Worm (Caenorhabditis elegans) whole organism, young adult: ENCODE results near the gene F44A6.3.

Experiments used
- B0019.2 ChIP-seq: fragments of 200-800 bp; sonication (Bioruptor generic); conservative IDR thresholded peaks from 2 replicates; pipeline ENCODE4 v1.3.6; 2022; ENCODE audit warnings: missing genetic modification reagents, missing genetic modification characterization, missing compliant biosample characterization
- B0261.1 ChIP-seq: sonication (generic microtip); optimal IDR thresholded peaks from 2 replicates; lab custom pipeline; 2016; ENCODE audit warnings: mild to moderate bottlenecking, missing genetic modification characterization, moderate library complexity, missing compliant biosample characterization
- C06A6.2 ChIP-seq: fragments of 200-800 bp; sonication (Bioruptor generic); conservative IDR thresholded peaks from 2 replicates; pipeline ENCODE4 v1.3.6; 2022; ENCODE audit warnings: missing genetic modification characterization, missing compliant biosample characterization
- C17E4.6 ChIP-seq: fragments of 200-800 bp; sonication (Bioruptor generic); IDR thresholded peaks from 2 replicates; pipeline ENCODE4 v1.3.6; 2022; ENCODE audit warnings: missing genetic modification reagents, missing genetic modification characterization, missing compliant biosample characterization
- D2030.7 ChIP-seq: fragments of 200-800 bp; sonication (Bioruptor generic); IDR thresholded peaks from 2 replicates; pipeline ENCODE4 v1.3.6; 2022; ENCODE audit warnings: missing genetic modification reagents, missing genetic modification characterization, missing compliant biosample characterization
- F10E7.11 ChIP-seq: sonication (generic microtip); optimal IDR thresholded peaks from 2 replicates; lab custom pipeline; 2017; ENCODE audit warnings: mild to moderate bottlenecking, missing genetic modification characterization, moderate library complexity, missing compliant biosample characterization
- F39B2.1 ChIP-seq: fragments of 200-800 bp; sonication (Bioruptor generic); IDR thresholded peaks from 2 replicates; pipeline ENCODE4 v1.3.6; 2022; ENCODE audit warnings: missing genetic modification reagents, missing genetic modification characterization, missing compliant biosample characterization
- F52B5.7 ChIP-seq: sonication (generic microtip); optimal IDR thresholded peaks from 2 replicates; lab custom pipeline; 2016; ENCODE audit warnings: mild to moderate bottlenecking, missing genetic modification characterization, missing compliant biosample characterization
- K12H6.12 ChIP-seq: fragments of 200-800 bp; sonication (Bioruptor generic); optimal IDR thresholded peaks from 2 replicates; lab custom pipeline; 2018; ENCODE audit warnings: mild to moderate bottlenecking, missing genetic modification characterization, missing compliant biosample characterization
- Y53G8AR.9 ChIP-seq: fragments of 200-800 bp; sonication (Bioruptor generic); conservative IDR thresholded peaks from 2 replicates; pipeline ENCODE4 v1.3.6; 2022; ENCODE audit warnings: missing genetic modification reagents, missing genetic modification characterization, missing compliant biosample characterization
- atf-7 ChIP-seq: sonication (generic microtip); optimal IDR thresholded peaks from 2 replicates; lab custom pipeline; 2017; ENCODE audit warnings: mild to moderate bottlenecking, missing genetic modification characterization, missing compliant biosample characterization
- athp-1 ChIP-seq: sonication (generic microtip); optimal IDR thresholded peaks from 2 replicates; lab custom pipeline; 2017; ENCODE audit warnings: mild to moderate bottlenecking, missing genetic modification characterization, missing compliant biosample characterization
- attf-3 ChIP-seq: fragments of 200-800 bp; sonication (Bioruptor generic); conservative IDR thresholded peaks from 2 replicates; pipeline ENCODE4 v1.3.6; 2022; ENCODE audit warnings: missing genetic modification reagents, missing genetic modification characterization, missing compliant biosample characterization
- bed-1 ChIP-seq: fragments of 200-800 bp; sonication (Bioruptor generic); IDR thresholded peaks from 2 replicates; pipeline ENCODE4 v1.3.6; 2022; ENCODE audit warnings: missing genetic modification reagents, missing genetic modification characterization, missing compliant biosample characterization
- bed-2 ChIP-seq: fragments of 200-800 bp; sonication (Bioruptor generic); IDR thresholded peaks from 2 replicates; pipeline ENCODE4 v1.3.6; 2022; ENCODE audit warnings: missing genetic modification reagents, missing genetic modification characterization, missing compliant biosample characterization
- cebp-1 ChIP-seq, 2 experiments: fragments of 200-800 bp in 1 of 2; sonication (Bioruptor generic) in 1 of 2; sonication (generic microtip) in 1 of 2; IDR thresholded peaks in 1 of 2; optimal IDR thresholded peaks in 1 of 2; 2 replicates each; pipeline versions ENCODE4 v1.3.6 to Lab custom; 2017 to 2022; ENCODE audit warnings: missing compliant biosample characterization in 2 of 2, missing genetic modification characterization in 2 of 2, mild to moderate bottlenecking in 1 of 2, missing genetic modification reagents in 1 of 2, moderate library complexity in 1 of 2
- ceh-100 ChIP-seq: fragments of 200-800 bp; sonication (Bioruptor generic); IDR thresholded peaks from 2 replicates; pipeline ENCODE4 v1.3.6; 2022; ENCODE audit warnings: missing genetic modification reagents, missing genetic modification characterization, missing compliant biosample characterization
- ceh-79 ChIP-seq: sonication (generic microtip); optimal IDR thresholded peaks from 2 replicates; lab custom pipeline; 2017; ENCODE audit warnings: mild to moderate bottlenecking, missing genetic modification characterization, missing compliant biosample characterization
- ceh-91 ChIP-seq: fragments of 200-800 bp; sonication (Bioruptor generic); IDR thresholded peaks from 2 replicates; pipeline ENCODE4 v1.3.6; 2022; ENCODE audit warnings: missing genetic modification reagents, missing genetic modification characterization, missing compliant biosample characterization
- dpff-1 ChIP-seq: sonication (generic microtip); optimal IDR thresholded peaks from 2 replicates; lab custom pipeline; 2017; ENCODE audit warnings: mild to moderate bottlenecking, missing genetic modification characterization, missing compliant biosample characterization
- egl-18 ChIP-seq: fragments of 200-800 bp; sonication (Bioruptor generic); IDR thresholded peaks from 2 replicates; pipeline ENCODE4 v1.3.6; 2022; ENCODE audit warnings: missing genetic modification reagents, missing genetic modification characterization, missing compliant biosample characterization
- ekl-4 ChIP-seq: fragments of 200-800 bp; sonication (Bioruptor generic); IDR thresholded peaks from 2 replicates; pipeline ENCODE4 v1.3.6; 2022; ENCODE audit warnings: missing genetic modification reagents, missing genetic modification characterization, missing compliant biosample characterization
- him-1 ChIP-seq: sonication (generic microtip); optimal IDR thresholded peaks from 2 replicates; lab custom pipeline; 2016; ENCODE audit warnings: missing genotype, missing genetic modification reagents, missing genetic modification characterization, missing compliant biosample characterization
- hlh-12 ChIP-seq: sonication (generic microtip); optimal IDR thresholded peaks from 2 replicates; lab custom pipeline; 2016; ENCODE audit warnings: missing genetic modification characterization, missing compliant biosample characterization
- hmg-20 ChIP-seq: fragments of 200-800 bp; sonication (Bioruptor generic); IDR thresholded peaks from 2 replicates; pipeline ENCODE4 v1.3.6; 2022; ENCODE audit warnings: missing genetic modification reagents, missing genetic modification characterization, missing compliant biosample characterization
- lag-1 ChIP-seq: fragments of 200-800 bp; sonication (Bioruptor generic); IDR thresholded peaks from 2 replicates; pipeline ENCODE4 v1.3.6; 2022; ENCODE audit warnings: missing genetic modification reagents, missing genetic modification characterization, missing compliant biosample characterization
- lin-54 ChIP-seq: fragments of 200-800 bp; sonication (Bioruptor generic); optimal IDR thresholded peaks from 2 replicates; lab custom pipeline; 2018; ENCODE audit warnings: mild to moderate bottlenecking, missing genetic modification characterization, missing compliant biosample characterization
- madf-3 ChIP-seq: fragments of 200-800 bp; sonication (Bioruptor generic); IDR thresholded peaks from 2 replicates; pipeline ENCODE4 v1.3.6; 2022; ENCODE audit warnings: missing genetic modification reagents, missing genetic modification characterization, missing compliant biosample characterization
- madf-8 ChIP-seq: fragments of 200-800 bp; sonication (Bioruptor generic); conservative IDR thresholded peaks from 2 replicates; pipeline ENCODE4 v1.3.6; 2022; ENCODE audit warnings: missing genetic modification reagents, missing genetic modification characterization, missing compliant biosample characterization
- mcd-1 ChIP-seq: fragments of 200-800 bp; sonication (Bioruptor generic); IDR thresholded peaks from 2 replicates; pipeline ENCODE4 v1.3.6; 2022; ENCODE audit warnings: missing genetic modification reagents, missing genetic modification characterization, missing compliant biosample characterization
- mel-28 ChIP-seq: sonication (generic microtip); optimal IDR thresholded peaks from 2 replicates; lab custom pipeline; 2016; ENCODE audit warnings: borderline replicate concordance, mild to moderate bottlenecking, missing genetic modification characterization, missing compliant biosample characterization
- mes-4 ChIP-seq: sonication (generic microtip); optimal IDR thresholded peaks from 2 replicates; lab custom pipeline; 2016; ENCODE audit warnings: missing genotype, missing genetic modification characterization, missing compliant biosample characterization
- mxl-1 ChIP-seq: sonication (generic microtip); optimal IDR thresholded peaks from 2 replicates; lab custom pipeline; 2016; ENCODE audit warnings: missing genetic modification characterization, missing compliant biosample characterization
- nfya-2 ChIP-seq: fragments of 200-800 bp; sonication (Bioruptor generic); IDR thresholded peaks from 2 replicates; pipeline ENCODE4 v1.3.6; 2022; ENCODE audit warnings: missing genetic modification reagents, missing genetic modification characterization, missing compliant biosample characterization
- pbrm-1 ChIP-seq: fragments of 200-800 bp; sonication (Bioruptor generic); IDR thresholded peaks from 2 replicates; pipeline ENCODE4 v1.3.6; 2022; ENCODE audit warnings: missing genetic modification reagents, missing genetic modification characterization, missing compliant biosample characterization
- rcor-1 ChIP-seq: fragments of 200-800 bp; sonication (Bioruptor generic); IDR thresholded peaks from 2 replicates; pipeline ENCODE4 v1.3.6; 2022; ENCODE audit warnings: missing genetic modification reagents, missing genetic modification characterization, missing compliant biosample characterization
- rec-8 ChIP-seq, 2 experiments: sonication (generic microtip); optimal IDR thresholded peaks; 2 replicates each; lab custom pipeline; 2016; ENCODE audit warnings: mild to moderate bottlenecking in 2 of 2, missing genetic modification characterization in 2 of 2, missing genetic modification reagents in 2 of 2, missing genotype in 2 of 2, missing biosample characterization in 1 of 2, missing compliant biosample characterization in 1 of 2, moderate library complexity in 1 of 2
- repo-1 ChIP-seq: sonication (generic microtip); optimal IDR thresholded peaks from 2 replicates; lab custom pipeline; 2017; ENCODE audit warnings: mild to moderate bottlenecking, missing genetic modification characterization, missing compliant biosample characterization
- rpc-1 ChIP-seq, 2 experiments: fragments of 150-350 bp in 1 of 2; sonication (generic microtip) in 1 of 2; optimal IDR thresholded peaks; 2 replicates each; lab custom pipeline; 2014 to 2018; ENCODE audit warnings: missing biosample characterization in 1 of 2, missing genetic modification characterization in 1 of 2, missing genetic modification reagents in 1 of 2, missing genotype in 1 of 2
- sdz-38 ChIP-seq: sonication (generic microtip); optimal IDR thresholded peaks from 2 replicates; lab custom pipeline; 2016; ENCODE audit warnings: missing genotype, missing genetic modification characterization, missing compliant biosample characterization
- somi-1 ChIP-seq: fragments of 200-800 bp; sonication (Bioruptor generic); optimal IDR thresholded peaks from 2 replicates; lab custom pipeline; 2018; ENCODE audit warnings: mild to moderate bottlenecking, missing genetic modification characterization, missing compliant biosample characterization
- unc-62 ChIP-seq: fragments of 150-350 bp; optimal IDR thresholded peaks from 2 replicates; lab custom pipeline; 2014; ENCODE audit warnings: missing biosample characterization, missing genetic modification reagents, missing genetic modification characterization
- xnd-1 ChIP-seq: sonication (generic microtip); optimal IDR thresholded peaks from 2 replicates; lab custom pipeline; 2016; ENCODE audit warnings: missing genotype, missing genetic modification reagents, missing genetic modification characterization, missing compliant biosample characterization
- zim-3 ChIP-seq: sonication (generic microtip); optimal IDR thresholded peaks from 2 replicates; lab custom pipeline; 2017; ENCODE audit warnings: mild to moderate bottlenecking, missing genetic modification characterization, moderate library complexity, missing compliant biosample characterization

F44A6.3 gene

ce11 chrX:10238146-10238749, 25.7 kb downstream of the F44A6.3 start:
- TF ChIP-seq bed-2 (no peak), mes-4 (no peak), B0019.2 (GFP tag; lab: Robert Waterston, UW) (no peak), pbrm-1 (GFP tag; lab: Robert Waterston, UW) (no peak), F39B2.1 (GFP tag; lab: Robert Waterston, UW) (no peak), rcor-1 (no peak), mcd-1 (no peak), atf-7 (tag; lab: Kevin White, UChicago) (no peak), rec-8 (tag; optimal IDR thresholded peaks at IDR 0.05; lab: Kevin White, UChicago) (no peak), ceh-91 (no peak), lag-1 (GFP tag; lab: Robert Waterston, UW) (no peak), B0261.1 (tag; lab: Kevin White, UChicago) (no peak)

- TF ChIP-seq F10E7.11 (tag; lab: Kevin White, UChicago) (no peak), mel-28 (tag; lab: Kevin White, UChicago) (no peak), repo-1 (tag; lab: Kevin White, UChicago) (no peak), bed-1 (GFP tag; lab: Robert Waterston, UW) (no peak), C17E4.6 (no peak), cebp-1 (GFP tag; IDR thresholded peaks at IDR 0.05; lab: Robert Waterston, UW) (no peak), cebp-1 (tag; optimal IDR thresholded peaks at IDR 0.05; lab: Kevin White, UChicago) (no peak), unc-62 (GFP tag; lab: Kevin White, UChicago) (no peak)
Measured at ce11 chrX:10240939-10241338, 28.4 kb downstream of the F44A6.3 start, which contains the start of gene str-74. Gene str-74, minus strand, starts transcription at chrX:10241039.

DNA sequence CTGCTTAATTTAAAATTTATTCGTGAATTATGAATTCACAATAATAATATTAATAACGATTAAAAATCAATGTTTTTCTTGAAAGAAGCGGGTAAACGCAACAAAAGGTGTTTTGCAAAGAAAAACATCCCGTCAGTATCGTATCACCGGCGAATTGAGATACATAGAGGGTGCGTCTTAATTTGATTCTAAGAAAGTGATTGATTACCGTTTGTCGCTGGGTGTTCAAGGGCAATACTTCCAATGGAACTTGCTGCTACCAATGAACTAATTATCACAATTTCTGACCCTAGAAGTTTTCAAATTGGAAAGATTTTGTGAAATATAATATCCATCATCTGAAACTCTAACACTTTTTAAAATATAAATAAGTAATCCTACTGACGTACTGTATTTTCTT, 33.0 kb downstream of the F44A6.3 start:
- TF ChIP-seq lin-54 (GFP tag; lab: Kevin White, UChicago) (no peak), rpc-1 (optimal IDR thresholded peaks at IDR 0.05; lab: Kevin White, UChicago) (no peak), rpc-1 (tag; optimal IDR thresholded peaks at IDR 0.05; lab: Kevin White, UChicago) (no peak), madf-8 (GFP tag; lab: Robert Waterston, UW) (no peak), mxl-1 (tag; lab: Kevin White, UChicago) (no peak), hlh-12 (no peak), ceh-100 (GFP tag; lab: Robert Waterston, UW) (no peak), dpff-1 (tag; lab: Kevin White, UChicago) (no peak), sdz-38 (tag; lab: Kevin White, UChicago) (no peak), F52B5.7 (tag; lab: Kevin White, UChicago) (no peak), attf-3 (GFP tag; lab: Robert Waterston, UW) (no peak), athp-1 (tag; lab: Kevin White, UChicago) (no peak)

DNA sequence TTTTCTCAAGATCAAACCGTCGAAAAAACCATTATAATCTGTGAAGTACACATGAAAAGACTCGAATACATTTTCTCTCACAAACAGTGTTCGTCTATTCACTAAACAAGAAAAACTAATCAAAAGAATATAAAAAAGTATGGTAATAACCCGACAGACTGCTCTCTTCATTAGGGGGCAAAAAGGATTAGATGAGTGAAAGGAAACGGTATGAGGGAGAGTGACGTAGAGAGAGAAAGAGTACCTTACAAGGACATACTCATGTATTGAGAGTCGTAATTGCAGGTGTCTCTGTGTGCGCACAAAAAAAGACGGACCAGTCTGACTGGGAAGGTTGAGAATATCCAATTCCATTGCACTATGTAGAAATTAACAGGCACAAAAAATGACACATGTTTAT, 37.1 kb downstream of the F44A6.3 start:
- TF ChIP-seq zim-3, result no peak
- no peak for TF ChIP-seq nfya-2
- no peak for TF ChIP-seq rec-8 (tag; optimal IDR thresholded peaks at IDR 0.05; lab: Kevin White, UChicago)
- TF ChIP-seq rpc-1 (optimal IDR thresholded peaks at IDR 0.05; lab: Kevin White, UChicago), result no peak
- TF ChIP-seq rpc-1 (tag; optimal IDR thresholded peaks at IDR 0.05; lab: Kevin White, UChicago), result no peak
- TF ChIP-seq madf-3 (GFP tag; lab: Robert Waterston, UW), result no peak
- TF ChIP-seq egl-18, result no peak
- TF ChIP-seq K12H6.12, result no peak
- no peak for TF ChIP-seq him-1 (tag; lab: Kevin White, UChicago)
- no peak for TF ChIP-seq ceh-100 (GFP tag; lab: Robert Waterston, UW)
- TF ChIP-seq hmg-20 (GFP tag; lab: Robert Waterston, UW), result no peak
- no peak for TF ChIP-seq somi-1 (GFP tag; lab: Kevin White, UChicago)
- TF ChIP-seq D2030.7 (GFP tag; lab: Robert Waterston, UW), result no peak
- TF ChIP-seq Y53G8AR.9 (GFP tag; lab: Robert Waterston, UW), result no peak
- TF ChIP-seq xnd-1 (tag; lab: Kevin White, UChicago), result no peak
- no peak for TF ChIP-seq ekl-4
- no peak for TF ChIP-seq C06A6.2 (GFP tag; lab: Robert Waterston, UW)
- TF ChIP-seq ceh-91, result no peak
- TF ChIP-seq pbrm-1 (GFP tag; lab: Robert Waterston, UW), result no peak
- no peak for TF ChIP-seq ceh-79 (tag; lab: Kevin White, UChicago)
